Worm (Caenorhabditis elegans) whole organism, early embryonic: ENCODE data around the gene srlf-22.

Source experiments
- ama-1 ChIP-seq: fragments of 150-350 bp; optimal IDR thresholded peaks from 2 replicates; lab custom pipeline; 2014
- ceh-36 ChIP-seq: sonication (generic microtip); optimal IDR thresholded peaks from 2 replicates; lab custom pipeline; 2016; ENCODE audit warnings: missing genetic modification characterization, inconsistent platforms, missing compliant biosample characterization
- flt-1 ChIP-seq: fragments of 200-800 bp; sonication (Bioruptor generic); IDR thresholded peaks from 2 replicates; pipeline ENCODE4 v1.3.6; 2022; ENCODE audit warnings: missing genetic modification characterization, missing compliant biosample characterization
- hmg-4 ChIP-seq: fragments of 200-800 bp; sonication (Bioruptor generic); optimal IDR thresholded peaks from 2 replicates; lab custom pipeline; 2018; ENCODE audit warnings: mild to moderate bottlenecking, missing genetic modification characterization, missing compliant biosample characterization
- hnd-1 ChIP-seq: sonication (generic microtip); optimal IDR thresholded peaks from 2 replicates; lab custom pipeline; 2016; ENCODE audit warnings: missing genetic modification characterization, missing compliant biosample characterization
- tbx-11 ChIP-seq: fragments of 200-800 bp; sonication (Bioruptor generic); IDR thresholded peaks from 2 replicates; pipeline ENCODE4 v1.3.6; 2022; ENCODE audit warnings: missing genetic modification characterization, missing compliant biosample characterization
- tbx-37 ChIP-seq: fragments of 200-800 bp; sonication (Bioruptor generic); conservative IDR thresholded peaks from 2 replicates; pipeline ENCODE4 v1.3.6; 2022; ENCODE audit warnings: missing genetic modification reagents, missing genetic modification characterization, missing compliant biosample characterization
- tra-4 ChIP-seq: sonication (generic microtip); optimal IDR thresholded peaks from 2 replicates; lab custom pipeline; 2017; ENCODE audit warnings: missing genetic modification characterization, missing compliant biosample characterization

ce11 chrV:875945-876344, 15.0 kb upstream of the srlf-22 start, which contains the start of gene T02B11.9:
- no peak for TF ChIP-seq flt-1 (GFP tag; lab: Robert Waterston, UW)
- TF ChIP-seq hmg-4 = no peak
- no peak for TF ChIP-seq tbx-11 (GFP tag; lab: Robert Waterston, UW)
- TF ChIP-seq tra-4 (tag; lab: Kevin White, UChicago) = no peak
- no peak for TF ChIP-seq tbx-37 (GFP tag; lab: Robert Waterston, UW)
- TF ChIP-seq ceh-36 (tag; lab: Kevin White, UChicago) = no peak
- TF ChIP-seq ama-1 = no peak
- TF ChIP-seq hnd-1 (tag; lab: Kevin White, UChicago) = no peak
